Worm (Caenorhabditis elegans) whole organism, L4 larva: ENCODE data around the gene R05G9.5.

Experiments
- D1046.2 ChIP-seq: fragments of 200-800 bp; sonication (Bioruptor generic); IDR thresholded peaks from 2 replicates; pipeline ENCODE4 v1.3.6; 2022; ENCODE audit warnings: missing genetic modification characterization, missing compliant biosample characterization
- F26F4.8 ChIP-seq: fragments of 200-800 bp; sonication (Bioruptor generic); conservative IDR thresholded peaks from 2 replicates; pipeline ENCODE4 v1.3.6; 2022; ENCODE audit warnings: missing genetic modification characterization, missing compliant biosample characterization
- Y75B8A.6 ChIP-seq: fragments of 200-800 bp; sonication (Bioruptor generic); IDR thresholded peaks from 2 replicates; pipeline ENCODE4 v1.3.6; 2022; ENCODE audit warnings: missing genetic modification reagents, missing genetic modification characterization, missing compliant biosample characterization
- aha-1 ChIP-seq: fragments of 150-350 bp; peaks from one replicate; lab custom pipeline; 2014; ENCODE audit warnings: missing biosample characterization, missing genetic modification characterization
- aly-2 ChIP-seq: sonication (generic microtip); optimal IDR thresholded peaks from 2 replicates; lab custom pipeline; 2018; ENCODE audit warnings: missing biosample characterization, missing genetic modification characterization
- attf-4 ChIP-seq: sonication (generic microtip); optimal IDR thresholded peaks from 3 replicates; lab custom pipeline; 2017; ENCODE audit warnings: missing biosample characterization, missing genetic modification characterization
- ceh-20 ChIP-seq: fragments of 200-800 bp; sonication (Bioruptor generic); IDR thresholded peaks from 2 replicates; pipeline ENCODE4 v1.3.6; 2022; ENCODE audit warnings: missing genetic modification reagents, missing genetic modification characterization, missing compliant biosample characterization
- ceh-28 ChIP-seq: fragments of 150-350 bp; optimal IDR thresholded peaks from 2 replicates; lab custom pipeline; 2014; ENCODE audit warnings: missing biosample characterization, missing genetic modification reagents, missing genetic modification characterization
- ceh-32 ChIP-seq: sonication (generic microtip); optimal IDR thresholded peaks from 2 replicates; lab custom pipeline; 2016; ENCODE audit warnings: mild to moderate bottlenecking, missing genetic modification characterization, missing compliant biosample characterization; ENCODE audit not compliant: poor library complexity
- ceh-62 ChIP-seq: sonication (generic microtip); optimal IDR thresholded peaks from 2 replicates; lab custom pipeline; 2017; ENCODE audit warnings: missing biosample characterization, missing genetic modification characterization
- daf-16 ChIP-seq, 3 experiments: sonication (generic microtip); optimal IDR thresholded peaks; 2 replicates each; lab custom pipeline; 2016 to 2017; ENCODE audit warnings: missing genetic modification characterization in 3 of 3, missing genetic modification reagents in 3 of 3, mild to moderate bottlenecking in 2 of 3, missing compliant biosample characterization in 2 of 3, missing biosample characterization in 1 of 3, moderate library complexity in 1 of 3
- daf-8 ChIP-seq: fragments of 200-800 bp; sonication (Bioruptor generic); IDR thresholded peaks from 2 replicates; pipeline ENCODE4 v1.3.6; 2022; ENCODE audit warnings: missing genetic modification characterization, missing compliant biosample characterization
- dmd-6 ChIP-seq: fragments of 200-800 bp; sonication (Bioruptor generic); IDR thresholded peaks from 2 replicates; pipeline ENCODE4 v1.3.6; 2022; ENCODE audit warnings: missing genetic modification reagents, missing genetic modification characterization, missing compliant biosample characterization
- dmd-9 ChIP-seq: fragments of 200-800 bp; sonication (Bioruptor generic); IDR thresholded peaks from 2 replicates; pipeline ENCODE4 v1.3.6; 2022; ENCODE audit warnings: missing genetic modification reagents, missing genetic modification characterization, missing compliant biosample characterization
- dpl-1 ChIP-seq: fragments of 150-350 bp; optimal IDR thresholded peaks from 2 replicates; lab custom pipeline; 2014; ENCODE audit warnings: missing biosample characterization, missing genetic modification reagents, missing genetic modification characterization
- dve-1 ChIP-seq: sonication (generic microtip); optimal IDR thresholded peaks from 2 replicates; lab custom pipeline; 2017; ENCODE audit warnings: antibody characterized with exemption, mild to moderate bottlenecking, missing genetic modification characterization, missing compliant biosample characterization; ENCODE audit not compliant: insufficient read depth
- egl-27 ChIP-seq: sonication (generic microtip); optimal IDR thresholded peaks from 3 replicates; lab custom pipeline; 2017; ENCODE audit warnings: missing biosample characterization, missing genetic modification reagents, missing genetic modification characterization
- hif-1 ChIP-seq, 2 experiments: sonication (generic microtip); optimal IDR thresholded peaks; 2 replicates each; lab custom pipeline; 2016 to 2017; ENCODE audit warnings: missing compliant biosample characterization in 2 of 2, missing genetic modification characterization in 2 of 2, missing genetic modification reagents in 2 of 2, missing genotype in 2 of 2, mild to moderate bottlenecking in 1 of 2
- hlh-11 ChIP-seq: fragments of 200-800 bp; sonication (Bioruptor generic); optimal IDR thresholded peaks from 2 replicates; lab custom pipeline; 2018; ENCODE audit warnings: mild to moderate bottlenecking, missing genetic modification characterization, missing compliant biosample characterization
- hlh-30 ChIP-seq: sonication (generic microtip); optimal IDR thresholded peaks from 2 replicates; lab custom pipeline; 2017; ENCODE audit warnings: antibody characterized with exemption, mild to moderate bottlenecking, missing genetic modification characterization, missing compliant biosample characterization; ENCODE audit not compliant: insufficient read depth
- hmg-1.1 ChIP-seq: fragments of 200-800 bp; sonication (Bioruptor generic); IDR thresholded peaks from 2 replicates; pipeline ENCODE4 v1.3.6; 2022; ENCODE audit warnings: missing genetic modification reagents, missing genetic modification characterization, missing compliant biosample characterization
- lin-1 ChIP-seq: fragments of 200-800 bp; sonication (Bioruptor generic); IDR thresholded peaks from 2 replicates; pipeline ENCODE4 v1.3.6; 2022; ENCODE audit warnings: missing genetic modification reagents, missing genetic modification characterization, missing compliant biosample characterization
- lin-15B ChIP-seq: fragments of 150-350 bp; sonication (generic microtip); optimal IDR thresholded peaks from 3 replicates; lab custom pipeline; 2014; ENCODE audit warnings: missing biosample characterization, missing genetic modification characterization
- lin-39 ChIP-seq: fragments of 150-350 bp; optimal IDR thresholded peaks from 2 replicates; lab custom pipeline; 2014; ENCODE audit warnings: missing biosample characterization, missing genetic modification reagents, missing genetic modification characterization
- lsy-2 ChIP-seq, 2 experiments: fragments of 150-350 bp in 1 of 2; sonication (generic microtip) in 1 of 2; optimal IDR thresholded peaks; 2 replicates each; lab custom pipeline; 2014 to 2017; ENCODE audit warnings: missing biosample characterization in 2 of 2, missing genetic modification characterization in 2 of 2
- madf-5 ChIP-seq, 2 experiments: fragments of 200-800 bp; sonication (Bioruptor generic); IDR thresholded peaks; 2 replicates each; pipeline ENCODE4 v1.3.6; 2022; ENCODE audit warnings: missing compliant biosample characterization in 2 of 2, missing genetic modification characterization in 2 of 2
- mdl-1 ChIP-seq, 2 experiments: fragments of 150-350 bp in 1 of 2; sonication (generic microtip) in 1 of 2; optimal IDR thresholded peaks; 2 replicates each; lab custom pipeline; 2014 to 2017; ENCODE audit warnings: missing biosample characterization in 2 of 2, missing genetic modification characterization in 2 of 2
- mdt-29 ChIP-seq: fragments of 200-800 bp; sonication (Bioruptor generic); IDR thresholded peaks from 2 replicates; pipeline ENCODE4 v1.3.6; 2022; ENCODE audit warnings: missing genetic modification reagents, missing genetic modification characterization, missing compliant biosample characterization
- mes-2 ChIP-seq: sonication (generic microtip); optimal IDR thresholded peaks from 2 replicates; lab custom pipeline; 2016; ENCODE audit warnings: missing genotype, mild to moderate bottlenecking, missing genetic modification characterization, missing compliant biosample characterization; ENCODE audit not compliant: poor library complexity, severe bottlenecking
- mxl-2 ChIP-seq: fragments of 200-800 bp; sonication (Bioruptor generic); conservative IDR thresholded peaks from 2 replicates; pipeline ENCODE4 v1.3.6; 2022; ENCODE audit warnings: missing genetic modification reagents, missing genetic modification characterization, missing compliant biosample characterization
- mxl-3 ChIP-seq: fragments of 200-800 bp; sonication (Bioruptor generic); optimal IDR thresholded peaks from 2 replicates; lab custom pipeline; 2018; ENCODE audit warnings: mild to moderate bottlenecking, missing genetic modification characterization, missing compliant biosample characterization
- nhr-10 ChIP-seq: fragments of 150-350 bp; optimal IDR thresholded peaks from 2 replicates; lab custom pipeline; 2014; ENCODE audit warnings: missing biosample characterization, missing genetic modification characterization
- nhr-111 ChIP-seq: fragments of 200-800 bp; sonication (Bioruptor generic); optimal IDR thresholded peaks from 2 replicates; lab custom pipeline; 2018; ENCODE audit warnings: mild to moderate bottlenecking, missing genetic modification characterization, missing compliant biosample characterization
- nhr-41 ChIP-seq: fragments of 200-800 bp; sonication (Bioruptor generic); IDR thresholded peaks from 2 replicates; pipeline ENCODE4 v1.3.6; 2022; ENCODE audit warnings: missing genetic modification reagents, missing genetic modification characterization, missing compliant biosample characterization
- nhr-42 ChIP-seq: fragments of 200-800 bp; sonication (Bioruptor generic); IDR thresholded peaks from 2 replicates; pipeline ENCODE4 v1.3.6; 2022; ENCODE audit warnings: missing genetic modification characterization, missing compliant biosample characterization
- nhr-6 ChIP-seq: fragments of 150-350 bp; optimal IDR thresholded peaks from 2 replicates; lab custom pipeline; 2014; ENCODE audit warnings: missing biosample characterization, missing genetic modification characterization
- nhr-77 ChIP-seq: fragments of 150-350 bp; optimal IDR thresholded peaks from 2 replicates; lab custom pipeline; 2014; ENCODE audit warnings: missing biosample characterization, missing genetic modification characterization
- pha-4 ChIP-seq, 2 experiments: fragments of 150-350 bp in 1 of 2; fragments of 200-800 bp in 1 of 2; sonication (Bioruptor generic) in 1 of 2; IDR thresholded peaks in 1 of 2; optimal IDR thresholded peaks in 1 of 2; 2 replicates each; pipeline versions ENCODE4 v1.3.6 to Lab custom; 2014 to 2022; ENCODE audit warnings: missing genetic modification characterization in 2 of 2, missing genetic modification reagents in 2 of 2, missing biosample characterization in 1 of 2, missing compliant biosample characterization in 1 of 2
- pqm-1 ChIP-seq: sonication (generic microtip); optimal IDR thresholded peaks from 2 replicates; lab custom pipeline; 2017; ENCODE audit warnings: missing biosample characterization, missing genetic modification characterization
- set-16 ChIP-seq: fragments of 200-800 bp; sonication (Bioruptor generic); IDR thresholded peaks from 2 replicates; pipeline ENCODE4 v1.3.6; 2022; ENCODE audit warnings: missing genetic modification reagents, missing genetic modification characterization, missing compliant biosample characterization
- tag-97 ChIP-seq: fragments of 200-800 bp; sonication (Bioruptor generic); IDR thresholded peaks from 2 replicates; pipeline ENCODE4 v1.3.6; 2022; ENCODE audit warnings: missing genetic modification characterization, missing compliant biosample characterization
- vab-7 ChIP-seq: fragments of 200-800 bp; sonication (Bioruptor generic); IDR thresholded peaks from 2 replicates; pipeline ENCODE4 v1.3.6; 2022; ENCODE audit warnings: missing genetic modification reagents, missing genetic modification characterization, missing compliant biosample characterization
- zip-11 ChIP-seq: fragments of 200-800 bp; sonication (Bioruptor generic); IDR thresholded peaks from 2 replicates; pipeline ENCODE4 v1.3.6; 2022; ENCODE audit warnings: missing genetic modification characterization, missing compliant biosample characterization
- ztf-11 ChIP-seq: fragments of 150-350 bp; optimal IDR thresholded peaks from 2 replicates; lab custom pipeline; 2014; ENCODE audit warnings: missing biosample characterization, missing genetic modification characterization
- ztf-7 ChIP-seq: fragments of 150-350 bp; optimal IDR thresholded peaks from 2 replicates; lab custom pipeline; 2014; ENCODE audit warnings: missing biosample characterization, missing genetic modification characterization

The R05G9.5 gene

ce11 chrII:6522622-6523254 lies 22.7 kb upstream of the R05G9.5 start (continued):
- TF ChIP-seq ceh-32 (tag; lab: Kevin White, UChicago), result no peak
- TF ChIP-seq, all 104 proteins: peak for 9

- TF ChIP-seq ztf-7 (tag; lab: Kevin White, UChicago), result no peak
- no peak for TF ChIP-seq mxl-2 (GFP tag; lab: Robert Waterston, UW)
- TF ChIP-seq hif-1 (tag; optimal IDR thresholded peaks at IDR 0.05; lab: Kevin White, UChicago), result no peak
- no peak for TF ChIP-seq madf-5 (GFP tag; IDR thresholded peaks at IDR 0.05; lab: Robert Waterston, UW)
- TF ChIP-seq D1046.2 (GFP tag; lab: Robert Waterston, UW), result no peak
- TF ChIP-seq attf-4 (tag; lab: Kevin White, UChicago), result no peak
- TF ChIP-seq nhr-41, result no peak
- TF ChIP-seq aha-1 (tag; lab: Kevin White, UChicago), result no peak
- no peak for TF ChIP-seq nhr-42 (GFP tag; lab: Robert Waterston, UW)
- TF ChIP-seq ceh-62, result no peak
- TF ChIP-seq ceh-20 (GFP tag; lab: Robert Waterston, UW), result no peak
- TF ChIP-seq dve-1, result peak; percentile 18
- no peak for TF ChIP-seq nhr-77
- TF ChIP-seq zip-11 (GFP tag; lab: Robert Waterston, UW), result no peak
- TF ChIP-seq hmg-1.1 (GFP tag; lab: Robert Waterston, UW), result no peak
- no peak for TF ChIP-seq aly-2 (tag; lab: Kevin White, UChicago)
- peak; percentile 37 for TF ChIP-seq hlh-11 (tag; lab: Kevin White, UChicago)
- no peak for TF ChIP-seq vab-7
- TF ChIP-seq F26F4.8, result no peak
- no peak for TF ChIP-seq dmd-6 (GFP tag; lab: Robert Waterston, UW)
- no peak for TF ChIP-seq daf-16 (GFP tag; optimal IDR thresholded peaks at IDR 0.05; lab: Kevin White, UChicago)
- peak; percentile 88 for TF ChIP-seq daf-16 (tag; optimal IDR thresholded peaks at IDR 0.05; lab: Kevin White, UChicago)
- no peak for TF ChIP-seq daf-8 (GFP tag; lab: Robert Waterston, UW)
- no peak for TF ChIP-seq mdl-1 (tag; optimal IDR thresholded peaks at IDR 0.05; lab: Kevin White, UChicago)
Observed at ce11 chrII:6521316-6521715, 21.3 kb upstream of the R05G9.5 start, which contains the start of gene toe-2. Gene toe-2 (minus strand): TSS chrII:6521385.

- TF ChIP-seq nhr-41, result no peak
- TF ChIP-seq dve-1, result peak; percentile 42
- peak; percentile 74 for TF ChIP-seq pqm-1 (tag; lab: Kevin White, UChicago)
- no peak for TF ChIP-seq lin-39
- no peak for TF ChIP-seq aly-2 (tag; lab: Kevin White, UChicago)
- no peak for TF ChIP-seq ceh-28 (tag; lab: Kevin White, UChicago)
- no peak for TF ChIP-seq mxl-2 (GFP tag; lab: Robert Waterston, UW)
- no peak for TF ChIP-seq dpl-1 (GFP tag; lab: Kevin White, UChicago)
- TF ChIP-seq set-16 (GFP tag; lab: Robert Waterston, UW), result no peak
- no peak for TF ChIP-seq ceh-20 (GFP tag; lab: Robert Waterston, UW)
- peak; percentile 33 for TF ChIP-seq mes-2 (tag; lab: Kevin White, UChicago)
- no peak for TF ChIP-seq daf-16 (GFP tag; optimal IDR thresholded peaks at IDR 0.05; lab: Kevin White, UChicago)
- peak; percentile 95 for TF ChIP-seq daf-16 (tag; optimal IDR thresholded peaks at IDR 0.05; lab: Kevin White, UChicago)
- TF ChIP-seq dmd-6 (GFP tag; lab: Robert Waterston, UW), result peak; percentile 67
- TF ChIP-seq lsy-2 (tag; optimal IDR thresholded peaks at IDR 0.05; lab: Kevin White, UChicago), result no peak
- 0 out of 2 replicates have a peak, but pooled peaks have one; percentile 17 for TF ChIP-seq lin-1 (GFP tag; lab: Robert Waterston, UW)
- no peak for TF ChIP-seq ztf-11
- TF ChIP-seq egl-27, result no peak
- no peak for TF ChIP-seq mdt-29
- TF ChIP-seq hlh-30 (tag; lab: Kevin White, UChicago), result no peak
- TF ChIP-seq Y75B8A.6 (GFP tag; lab: Robert Waterston, UW), result no peak
- no peak for TF ChIP-seq lin-15B (tag; lab: Kevin White, UChicago)
- peak; percentile 3 for TF ChIP-seq mxl-3 (GFP tag; lab: Kevin White, UChicago)
- no peak for TF ChIP-seq nhr-111 (GFP tag; lab: Kevin White, UChicago)
- TF ChIP-seq pha-4 (GFP tag; IDR thresholded peaks at IDR 0.05; lab: Robert Waterston, UW), result no peak
- no peak for TF ChIP-seq pha-4 (tag; optimal IDR thresholded peaks at IDR 0.05; lab: Kevin White, UChicago)
- no peak for TF ChIP-seq nhr-10
- no peak for TF ChIP-seq dmd-9 (GFP tag; lab: Robert Waterston, UW)
- TF ChIP-seq nhr-6, result no peak
- peak; percentile 71 for TF ChIP-seq hlh-11 (tag; lab: Kevin White, UChicago)
- TF ChIP-seq tag-97 (GFP tag; lab: Robert Waterston, UW), result no peak
Observed at ce11 chrII:6520103-6520502, 20.0 kb upstream of the R05G9.5 start.
